Fruit fly (Drosophila melanogaster): Measurements from ENCODE around the gene pll.

Gene pll

DNA sequence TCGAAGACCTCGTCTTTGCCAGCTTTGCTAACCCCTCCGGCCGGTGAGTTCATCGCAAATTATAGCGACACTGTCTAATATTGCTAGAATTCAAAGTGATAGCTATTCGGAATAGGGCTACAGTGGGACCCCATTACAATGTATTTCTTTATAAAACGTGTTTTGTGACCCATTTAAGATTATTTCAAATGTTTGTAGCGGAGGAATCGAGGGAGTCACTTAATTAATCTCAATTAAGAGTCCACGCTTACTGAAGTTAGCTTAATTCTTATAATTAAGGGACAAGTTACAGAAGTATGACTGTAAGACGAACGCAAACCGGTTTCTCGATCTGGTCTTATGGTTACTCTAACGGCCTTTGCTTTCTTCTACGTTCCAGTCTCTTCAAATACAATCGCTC lies 36.7 kb upstream of the pll start:
- TF ChIP-seq rgr (GFP tag; optimal IDR thresholded peaks at IDR 0.05) (peak; percentile 34), OdsH (GFP tag; optimal IDR thresholded peaks at IDR 0.05) (peak; percentile 3), usp (GFP tag; optimal IDR thresholded peaks at IDR 0.05) (no peak), HLH106 (tag; optimal IDR thresholded peaks at IDR 0.05) (peak; percentile 23), Dif (GFP tag; optimal IDR thresholded peaks at IDR 0.05; ENCODE audit: partially characterized antibody) (no peak), fru (GFP tag; optimal IDR thresholded peaks at IDR 0.05) (peak; percentile 43), ey (GFP tag; optimal IDR thresholded peaks at IDR 0.05) (peak; percentile 28), h (GFP tag; optimal IDR thresholded peaks at IDR 0.05) (peak; percentile 65), dl (GFP tag; optimal IDR thresholded peaks at IDR 0.05; ENCODE audit: insufficient read depth in 1 of 2, partially characterized antibody in 2 of 2) (no peak), br (GFP tag; optimal IDR thresholded peaks at IDR 0.05) (peak; percentile 8), Hnf4 (GFP tag; optimal IDR thresholded peaks at IDR 0.05) (peak; percentile 13), foxo (GFP tag; optimal IDR thresholded peaks at IDR 0.05) (peak in 1 of 2 experiments; percentile 38), psq (GFP tag; optimal IDR thresholded peaks at IDR 0.05) (no peak), Rel (GFP tag; optimal IDR thresholded peaks at IDR 0.05) (no peak), Rel (tag; optimal IDR thresholded peaks at IDR 0.05) (no peak), Jra (GFP tag; optimal IDR thresholded peaks at IDR 0.05) (no peak)

DNA sequence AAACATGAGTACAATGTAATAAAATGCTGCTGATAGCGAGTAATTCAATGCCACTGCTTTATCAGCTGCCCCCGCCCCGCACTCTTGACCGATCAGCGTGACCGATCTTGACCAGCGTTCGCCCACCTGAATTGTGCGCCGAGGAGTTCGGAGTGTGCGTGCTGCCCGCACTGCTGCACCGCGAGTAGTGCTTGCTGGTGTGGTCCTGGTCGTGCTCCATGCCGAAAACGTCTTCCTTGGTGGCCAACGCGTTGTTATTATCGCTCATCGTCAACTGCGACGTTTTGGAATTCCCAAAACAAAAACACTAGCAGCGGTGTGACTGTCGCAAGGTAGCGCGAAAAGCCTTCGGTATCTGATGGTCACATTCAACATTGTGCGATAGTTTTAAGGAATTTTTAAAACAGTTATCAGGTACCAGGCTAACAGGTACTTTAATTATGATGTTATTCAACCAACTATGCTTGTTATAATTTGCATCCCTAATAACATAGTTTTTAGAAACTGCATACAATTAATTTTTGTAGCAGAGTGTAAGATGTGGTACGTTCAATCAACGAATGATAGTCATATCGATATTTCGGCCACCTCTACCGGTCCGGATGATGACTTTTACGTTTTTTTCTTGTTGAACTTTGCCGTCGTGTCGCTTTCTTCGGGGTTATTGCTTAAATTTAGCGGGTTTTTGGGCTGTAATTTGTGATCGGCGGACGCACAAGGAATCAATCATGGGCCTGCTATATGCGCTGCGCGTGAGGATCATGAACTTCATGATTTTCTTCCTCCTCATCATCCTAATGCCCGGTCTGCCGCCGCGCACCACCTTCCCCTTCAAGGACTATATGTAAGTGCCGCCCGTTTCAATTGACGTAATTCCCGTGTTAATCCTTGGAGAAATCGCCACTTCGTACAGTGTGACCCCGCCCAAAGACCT lies 35.5 kb upstream of the pll start, which contains the start of the genes bigmax and Hmu:
TSS of gene bigmax (minus strand) at position 325 of the 934 bp plus-strand sequence.
TSS of gene Hmu (plus strand) at position 568 of the 934 bp plus-strand sequence.
- TF ChIP-seq Hr83 (GFP tag; optimal IDR thresholded peaks at IDR 0.05; ENCODE audit: poor library complexity, severe bottlenecking) (peak; percentile 74), br (GFP tag; optimal IDR thresholded peaks at IDR 0.05) (peak; percentile 75), ey (GFP tag; optimal IDR thresholded peaks at IDR 0.05) (peak; percentile 87), h (GFP tag; optimal IDR thresholded peaks at IDR 0.05) (peak; percentile 85), sv (GFP tag; optimal IDR thresholded peaks at IDR 0.05) (peak; percentile 82), CG32264 (GFP tag; optimal IDR thresholded peaks at IDR 0.05) (peak; percentile 71), GATAd (GFP tag; optimal IDR thresholded peaks at IDR 0.05) (peak; percentile 75), Hnf4 (GFP tag; optimal IDR thresholded peaks at IDR 0.05) (peak; percentile 93), N (GFP tag; optimal IDR thresholded peaks at IDR 0.05) (no peak), psq (GFP tag; optimal IDR thresholded peaks at IDR 0.05) (peak; percentile 63), sage (GFP tag; optimal IDR thresholded peaks at IDR 0.05) (no peak), dmrt93B (GFP tag; optimal IDR thresholded peaks at IDR 0.05) (peak; percentile 47), pan (optimal IDR thresholded peaks at IDR 0.05) (no peak), jim (GFP tag; optimal IDR thresholded peaks at IDR 0.05) (no peak), CG9705 (GFP tag; optimal IDR thresholded peaks at IDR 0.05) (peak; percentile 68), Dif (GFP tag; optimal IDR thresholded peaks at IDR 0.05; ENCODE audit: partially characterized antibody) (peak; percentile 48), usp (GFP tag; optimal IDR thresholded peaks at IDR 0.05) (no peak), foxo (GFP tag; optimal IDR thresholded peaks at IDR 0.05) (peak; percentile 5 to 89), rgr (GFP tag; optimal IDR thresholded peaks at IDR 0.05) (peak; percentile 87), Sp1 (GFP tag; optimal IDR thresholded peaks at IDR 0.05) (peak; percentile 75), fru (GFP tag; optimal IDR thresholded peaks at IDR 0.05) (peak; percentile 83), Myc (optimal IDR thresholded peaks at IDR 0.05) (no peak), dl (GFP tag; optimal IDR thresholded peaks at IDR 0.05; ENCODE audit: insufficient read depth in 1 of 2, partially characterized antibody in 2 of 2) (no peak), OdsH (GFP tag; optimal IDR thresholded peaks at IDR 0.05) (peak; percentile 70), woc (GFP tag; optimal IDR thresholded peaks at IDR 0.05) (peak; percentile 92), Jra (GFP tag; optimal IDR thresholded peaks at IDR 0.05) (peak; percentile 93), dsf (GFP tag; optimal IDR thresholded peaks at IDR 0.05; ENCODE audit: borderline replicate concordance) (peak; percentile 82), Hr78 (GFP tag; optimal IDR thresholded peaks at IDR 0.05) (no peak), Rel (GFP tag; optimal IDR thresholded peaks at IDR 0.05) (no peak), Rel (tag; optimal IDR thresholded peaks at IDR 0.05) (peak; percentile 100), HLH106 (tag; optimal IDR thresholded peaks at IDR 0.05) (peak; percentile 80)

DNA sequence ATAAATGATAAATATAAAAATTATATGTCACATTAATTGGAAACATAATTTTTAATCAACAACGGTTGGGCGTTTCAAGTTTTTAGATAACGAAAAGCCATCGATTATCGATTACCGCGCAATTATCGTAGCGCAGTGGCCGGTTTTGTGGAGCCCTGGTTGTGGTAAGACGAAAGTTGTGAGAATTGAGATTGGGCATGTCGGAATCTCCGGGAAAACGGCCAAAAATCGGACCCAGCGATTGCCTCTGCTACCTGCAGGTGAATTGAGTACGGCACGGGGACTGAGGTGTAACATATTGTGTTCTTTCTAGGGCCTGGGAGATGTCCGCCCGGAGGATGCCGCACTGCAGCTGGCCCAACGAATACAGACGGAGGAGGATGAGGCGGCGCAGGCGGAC lies 30.7 kb upstream of the pll start, which contains the start of gene CG3368:
TSS of gene CG3368 (plus strand) at position 136 of the 400 bp plus-strand sequence.
- TF ChIP-seq fru (GFP tag; optimal IDR thresholded peaks at IDR 0.05): no peak
- TF ChIP-seq tai (GFP tag; optimal IDR thresholded peaks at IDR 0.05): no peak
- TF ChIP-seq Hr78 (GFP tag; optimal IDR thresholded peaks at IDR 0.05): no peak
- no peak for TF ChIP-seq CG9705 (GFP tag; optimal IDR thresholded peaks at IDR 0.05)
- TF ChIP-seq Abd-B (GFP tag; optimal IDR thresholded peaks at IDR 0.05): no peak
- TF ChIP-seq GATAd (GFP tag; optimal IDR thresholded peaks at IDR 0.05): no peak
- TF ChIP-seq sv (GFP tag; optimal IDR thresholded peaks at IDR 0.05): no peak
- no peak for TF ChIP-seq Dif (GFP tag; optimal IDR thresholded peaks at IDR 0.05; ENCODE audit: partially characterized antibody)
- no peak for TF ChIP-seq sage (GFP tag; optimal IDR thresholded peaks at IDR 0.05)
- no peak for TF ChIP-seq rgr (GFP tag; optimal IDR thresholded peaks at IDR 0.05)
- TF ChIP-seq N (GFP tag; optimal IDR thresholded peaks at IDR 0.05): no peak
- TF ChIP-seq dmrt93B (GFP tag; optimal IDR thresholded peaks at IDR 0.05): no peak
- no peak for TF ChIP-seq psq (GFP tag; optimal IDR thresholded peaks at IDR 0.05)
- no peak for TF ChIP-seq Rel (GFP tag; optimal IDR thresholded peaks at IDR 0.05)
- no peak for TF ChIP-seq Rel (tag; optimal IDR thresholded peaks at IDR 0.05)
- no peak for TF ChIP-seq Hr83 (GFP tag; optimal IDR thresholded peaks at IDR 0.05; ENCODE audit: poor library complexity, severe bottlenecking)
- TF ChIP-seq Hnf4 (GFP tag; optimal IDR thresholded peaks at IDR 0.05): no peak
- TF ChIP-seq woc (GFP tag; optimal IDR thresholded peaks at IDR 0.05): no peak
- no peak for TF ChIP-seq usp (GFP tag; optimal IDR thresholded peaks at IDR 0.05)
- no peak for TF ChIP-seq foxo (GFP tag; optimal IDR thresholded peaks at IDR 0.05)
